Fruit fly (Drosophila melanogaster) S2 (cell line): ENCODE results near the gene CG42780.

Experiments
- CG8478 ChIP-seq: fragments of >200 bp; optimal IDR thresholded peaks from 2 replicates; lab custom pipeline; 2018
- CTCF ChIP-seq, 2 experiments: fragments of >200 bp; optimal IDR thresholded peaks; 2 replicates each; lab custom pipeline; 2018

DNA sequence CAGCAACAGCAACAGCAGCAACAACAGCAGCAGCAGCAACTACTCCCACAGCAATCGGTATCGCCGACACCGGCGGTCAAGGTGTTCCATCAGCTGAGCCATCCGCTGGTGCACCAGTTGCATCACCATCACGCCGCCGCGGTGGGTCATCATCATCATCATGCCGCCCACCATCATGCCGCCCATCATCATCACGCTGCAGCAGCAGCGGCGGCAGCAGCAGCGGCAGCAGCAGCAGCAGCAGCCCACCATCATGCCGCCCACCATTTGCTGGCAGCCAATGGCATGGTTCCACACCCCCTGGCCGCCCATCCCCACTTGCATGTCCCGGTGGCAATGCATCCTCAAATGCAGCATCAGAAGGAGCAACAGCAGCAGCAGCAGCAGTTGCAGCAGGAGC lies 23.2 kb downstream of the CG42780 start:
- no peak for TF ChIP-seq CG8478 (lab: Kevin White, UChicago)
- no peak for TF ChIP-seq CTCF (optimal IDR thresholded peaks at IDR 0.05; lab: Kevin White, UChicago)
